Worm (Caenorhabditis elegans) whole organism, early embryonic: ENCODE results near the gene gldi-5.

Experiments used
- B0310.2 ChIP-seq: sonication (generic microtip); optimal IDR thresholded peaks from 2 replicates; lab custom pipeline; 2016; ENCODE audit warnings: mild to moderate bottlenecking, missing genetic modification characterization, missing compliant biosample characterization
- F13C5.2 ChIP-seq: sonication (generic microtip); optimal IDR thresholded peaks from 2 replicates; lab custom pipeline; 2017; ENCODE audit warnings: mild to moderate bottlenecking, missing genetic modification characterization, inconsistent platforms, missing compliant biosample characterization
- aly-1 ChIP-seq: sonication (generic microtip); optimal IDR thresholded peaks from 2 replicates; lab custom pipeline; 2016; ENCODE audit warnings: missing genetic modification characterization, missing compliant biosample characterization
- ama-1 ChIP-seq: fragments of 150-350 bp; optimal IDR thresholded peaks from 2 replicates; lab custom pipeline; 2014
- ceh-13 ChIP-seq: fragments of 200-800 bp; sonication (Bioruptor generic); optimal IDR thresholded peaks from 2 replicates; lab custom pipeline; 2018; ENCODE audit warnings: mild to moderate bottlenecking, missing genetic modification characterization, missing compliant biosample characterization
- ceh-36 ChIP-seq: sonication (generic microtip); optimal IDR thresholded peaks from 2 replicates; lab custom pipeline; 2016; ENCODE audit warnings: missing genetic modification characterization, inconsistent platforms, missing compliant biosample characterization
- ets-7 ChIP-seq: sonication (generic microtip); optimal IDR thresholded peaks from 2 replicates; lab custom pipeline; 2016; ENCODE audit warnings: missing genotype, missing genetic modification characterization, missing compliant biosample characterization
- flt-1 ChIP-seq: fragments of 200-800 bp; sonication (Bioruptor generic); IDR thresholded peaks from 2 replicates; pipeline ENCODE4 v1.3.6; 2022; ENCODE audit warnings: missing genetic modification characterization, missing compliant biosample characterization
- hmbx-1 ChIP-seq: sonication (generic microtip); optimal IDR thresholded peaks from 2 replicates; lab custom pipeline; 2016; ENCODE audit warnings: mild to moderate bottlenecking, missing genetic modification characterization, missing compliant biosample characterization
- hmg-4 ChIP-seq: fragments of 200-800 bp; sonication (Bioruptor generic); optimal IDR thresholded peaks from 2 replicates; lab custom pipeline; 2018; ENCODE audit warnings: mild to moderate bottlenecking, missing genetic modification characterization, missing compliant biosample characterization
- hnd-1 ChIP-seq: sonication (generic microtip); optimal IDR thresholded peaks from 2 replicates; lab custom pipeline; 2016; ENCODE audit warnings: missing genetic modification characterization, missing compliant biosample characterization
- pes-1 ChIP-seq: fragments of 200-800 bp; sonication (Bioruptor generic); IDR thresholded peaks from 2 replicates; pipeline ENCODE4 v1.3.6; 2022; ENCODE audit warnings: missing genetic modification reagents, missing genetic modification characterization, missing compliant biosample characterization
- scrt-1 ChIP-seq: fragments of 200-800 bp; sonication (Bioruptor generic); IDR thresholded peaks from 2 replicates; pipeline ENCODE4 v1.3.6; 2022; ENCODE audit warnings: missing genetic modification characterization, missing compliant biosample characterization
- sea-1 ChIP-seq: fragments of 200-800 bp; sonication (Bioruptor generic); conservative IDR thresholded peaks from 2 replicates; pipeline ENCODE4 v1.3.6; 2022; ENCODE audit warnings: missing genetic modification characterization, missing compliant biosample characterization
- tbx-11 ChIP-seq: fragments of 200-800 bp; sonication (Bioruptor generic); IDR thresholded peaks from 2 replicates; pipeline ENCODE4 v1.3.6; 2022; ENCODE audit warnings: missing genetic modification characterization, missing compliant biosample characterization
- tbx-37 ChIP-seq: fragments of 200-800 bp; sonication (Bioruptor generic); conservative IDR thresholded peaks from 2 replicates; pipeline ENCODE4 v1.3.6; 2022; ENCODE audit warnings: missing genetic modification reagents, missing genetic modification characterization, missing compliant biosample characterization
- tra-4 ChIP-seq: sonication (generic microtip); optimal IDR thresholded peaks from 2 replicates; lab custom pipeline; 2017; ENCODE audit warnings: missing genetic modification characterization, missing compliant biosample characterization

gldi-5 gene

ce11 chrIII:3699275-3699674, 27.0 kb downstream of the gldi-5 start, which contains the start of gene cyn-9:
Gene cyn-9, minus strand, starts transcription at chrIII:3699640.
- no peak for TF ChIP-seq scrt-1
- no peak for TF ChIP-seq tbx-11 (GFP tag; lab: Robert Waterston, UW)
- no peak for TF ChIP-seq ama-1
- TF ChIP-seq F13C5.2 (tag; lab: Kevin White, UChicago) = no peak

ce11 chrIII:3698366-3698765, 27.9 kb downstream of the gldi-5 start:
- TF ChIP-seq hmbx-1 = no peak
- TF ChIP-seq B0310.2 = no peak
- no peak for TF ChIP-seq hmg-4 (GFP tag; lab: Kevin White, UChicago)
- no peak for TF ChIP-seq scrt-1
- TF ChIP-seq ceh-36 = no peak
- no peak for TF ChIP-seq ama-1
- TF ChIP-seq flt-1 (GFP tag; lab: Robert Waterston, UW) = no peak
- TF ChIP-seq ets-7 (tag; lab: Kevin White, UChicago) = no peak
- no peak for TF ChIP-seq sea-1 (GFP tag; lab: Robert Waterston, UW)
- TF ChIP-seq tbx-37 (GFP tag; lab: Robert Waterston, UW) = no peak
- no peak for TF ChIP-seq aly-1 (tag; lab: Kevin White, UChicago)
- TF ChIP-seq tra-4 (tag; lab: Kevin White, UChicago) = no peak
- TF ChIP-seq F13C5.2 (tag; lab: Kevin White, UChicago) = no peak

- peak; percentile 67; the same call in 1 of the 2 replicates for TF ChIP-seq scrt-1
Observed at ce11 chrIII:3697181-3697580, 29.1 kb downstream of the gldi-5 start.

- TF ChIP-seq sea-1 (GFP tag; lab: Robert Waterston, UW) = peak; percentile 71
- TF ChIP-seq pes-1 (GFP tag; lab: Robert Waterston, UW) = peak; percentile 66; the same call in 1 of the 2 replicates
Observed at ce11 chrIII:3695398-3695797, 30.9 kb downstream of the gldi-5 start.

ce11 chrIII:3694572-3694971, 31.7 kb downstream of the gldi-5 start, which contains the start of gene npr-15:
Gene npr-15, minus strand, starts transcription at chrIII:3694672.
- no peak for TF ChIP-seq F13C5.2 (tag; lab: Kevin White, UChicago)
- TF ChIP-seq ceh-36 = no peak
- TF ChIP-seq tra-4 (tag; lab: Kevin White, UChicago) = no peak
- TF ChIP-seq ets-7 (tag; lab: Kevin White, UChicago) = no peak
- no peak for TF ChIP-seq flt-1 (GFP tag; lab: Robert Waterston, UW)
- no peak for TF ChIP-seq ceh-13 (GFP tag; lab: Kevin White, UChicago)
- TF ChIP-seq pes-1 (GFP tag; lab: Robert Waterston, UW) = no peak
- no peak for TF ChIP-seq sea-1 (GFP tag; lab: Robert Waterston, UW)
- no peak for TF ChIP-seq B0310.2
- TF ChIP-seq tbx-37 (GFP tag; lab: Robert Waterston, UW) = no peak
- TF ChIP-seq scrt-1 = no peak
- no peak for TF ChIP-seq hnd-1 (tag; lab: Kevin White, UChicago)
- no peak for TF ChIP-seq hmbx-1
- TF ChIP-seq tbx-11 (GFP tag; lab: Robert Waterston, UW) = no peak
- TF ChIP-seq hmg-4 (GFP tag; lab: Kevin White, UChicago) = no peak
- TF ChIP-seq aly-1 (tag; lab: Kevin White, UChicago) = no peak

ce11 chrIII:3692516-3692915, 33.8 kb downstream of the gldi-5 start:
- TF ChIP-seq ceh-13 (GFP tag; lab: Kevin White, UChicago) = no peak
- no peak for TF ChIP-seq scrt-1
- no peak for TF ChIP-seq sea-1 (GFP tag; lab: Robert Waterston, UW)
- no peak for TF ChIP-seq ama-1
- no peak for TF ChIP-seq ets-7 (tag; lab: Kevin White, UChicago)
- no peak for TF ChIP-seq hmbx-1
- TF ChIP-seq tra-4 (tag; lab: Kevin White, UChicago) = no peak
- TF ChIP-seq tbx-11 (GFP tag; lab: Robert Waterston, UW) = no peak
- TF ChIP-seq pes-1 (GFP tag; lab: Robert Waterston, UW) = no peak

- TF ChIP-seq sea-1 (GFP tag; lab: Robert Waterston, UW) (no peak), hmbx-1 (no peak), tbx-37 (GFP tag; lab: Robert Waterston, UW) (no peak), ama-1 (no peak), pes-1 (GFP tag; lab: Robert Waterston, UW) (no peak)
Observed at ce11 chrIII:3682869-3683403, 43.4 kb downstream of the gldi-5 start.

ce11 chrIII:3681351-3681938, 44.9 kb downstream of the gldi-5 start:
- TF ChIP-seq flt-1 (GFP tag; lab: Robert Waterston, UW) (no peak), F13C5.2 (tag; lab: Kevin White, UChicago) (no peak), hnd-1 (tag; lab: Kevin White, UChicago) (no peak), ama-1 (no peak), pes-1 (GFP tag; lab: Robert Waterston, UW) (no peak)

ce11 chrIII:3679083-3679482, 47.2 kb downstream of the gldi-5 start:
- no peak for TF ChIP-seq hmbx-1
- no peak for TF ChIP-seq ets-7 (tag; lab: Kevin White, UChicago)
- TF ChIP-seq tra-4 (tag; lab: Kevin White, UChicago) = no peak
- TF ChIP-seq ama-1 = no peak
